Fruit fly (Drosophila melanogaster) whole organism, pupa: ENCODE data around the gene CG31810.

ENCODE experiments used
- CG13204 ChIP-seq: fragments of 200-800 bp; sonication (Bioruptor generic); optimal IDR thresholded peaks from 2 replicates; lab custom pipeline; 2018; ENCODE audit warnings: missing biosample characterization, mild to moderate bottlenecking, missing genetic modification characterization, moderate library complexity
- CG15710 ChIP-seq: fragments of 200-800 bp; sonication (Bioruptor generic); optimal IDR thresholded peaks from 2 replicates; lab custom pipeline; 2018; ENCODE audit warnings: missing biosample characterization, mild to moderate bottlenecking, missing genetic modification characterization, moderate library complexity
- CG17806 ChIP-seq: fragments of 200-800 bp; sonication (Bioruptor generic); optimal IDR thresholded peaks from 2 replicates; lab custom pipeline; 2018; ENCODE audit warnings: missing biosample characterization, mild to moderate bottlenecking, missing genetic modification characterization, moderate library complexity
- CG32121 ChIP-seq: fragments of 200-800 bp; sonication (Bioruptor generic); IDR thresholded peaks from 2 replicates; pipeline ENCODE4 v1.3.6; 2022; ENCODE audit warnings: missing biosample characterization, missing genetic modification characterization
- CG34367 ChIP-seq: fragments of 200-800 bp; sonication (Bioruptor generic); optimal IDR thresholded peaks from 2 replicates; lab custom pipeline; 2018; ENCODE audit warnings: missing biosample characterization, mild to moderate bottlenecking, missing genetic modification characterization
- D1 ChIP-seq: fragments of 200-800 bp; sonication (Bioruptor generic); optimal IDR thresholded peaks from 2 replicates; lab custom pipeline; 2018; ENCODE audit warnings: missing biosample characterization, mild to moderate bottlenecking, missing genetic modification characterization, moderate library complexity
- EcR ChIP-seq: fragments of 200-800 bp; sonication (Bioruptor generic); optimal IDR thresholded peaks from 3 replicates; lab custom pipeline; 2019; ENCODE audit warnings: missing biosample characterization, missing genetic modification characterization, mild to moderate bottlenecking, moderate library complexity, missing genetic modification reagents
- Pif1A ChIP-seq: fragments of 200-800 bp; sonication (Bioruptor generic); optimal IDR thresholded peaks from 3 replicates; lab custom pipeline; 2016; ENCODE audit warnings: missing biosample characterization, missing genetic modification characterization
- Snoo ChIP-seq: fragments of 200-800 bp; sonication (Bioruptor generic); optimal IDR thresholded peaks from 3 replicates; lab custom pipeline; 2017; ENCODE audit warnings: missing biosample characterization, mild to moderate bottlenecking, missing genetic modification characterization, inconsistent platforms
- fd96Ca ChIP-seq: fragments of 200-800 bp; sonication (Bioruptor generic); IDR thresholded peaks from 3 replicates; pipeline ENCODE4 v1.3.6; 2022; ENCODE audit warnings: missing biosample characterization, missing genetic modification characterization
- rn ChIP-seq: fragments of 200-800 bp; sonication (Bioruptor generic); IDR thresholded peaks from 2 replicates; pipeline ENCODE4 v1.3.6; 2022; ENCODE audit warnings: missing biosample characterization, missing genetic modification characterization

DNA sequence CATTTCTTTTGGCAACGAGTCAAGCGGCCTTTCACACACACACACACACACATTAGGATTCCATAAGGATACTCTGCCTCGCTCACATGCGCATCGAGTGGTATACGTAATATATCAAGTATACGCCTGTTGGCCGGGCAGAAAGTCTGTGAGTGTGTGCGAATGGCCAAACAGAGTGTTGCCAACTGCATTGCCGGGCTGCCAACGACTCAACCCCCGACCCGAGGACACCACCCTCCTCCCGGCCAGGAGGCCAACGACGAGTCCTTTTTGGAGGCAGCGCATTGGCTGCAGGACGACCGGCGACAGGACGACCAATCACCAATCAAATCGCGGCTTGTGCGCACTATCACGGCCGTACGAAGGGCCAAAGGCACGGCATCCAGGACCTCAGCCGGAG lies 25.5 kb upstream of the CG31810 start:
- no peak for TF ChIP-seq fd96Ca (GFP tag; lab: Robert Waterston, UW)
- TF ChIP-seq CG13204 (GFP tag; lab: Kevin White, UChicago), result no peak
- TF ChIP-seq rn, result no peak
- TF ChIP-seq Pif1A (GFP tag; lab: Kevin White, UChicago), result no peak
- no peak for TF ChIP-seq EcR (GFP tag; lab: Kevin White, UChicago)
- no peak for TF ChIP-seq CG17806 (tag; lab: Kevin White, UChicago)
- no peak for TF ChIP-seq CG32121
- no peak for TF ChIP-seq D1 (tag; lab: Kevin White, UChicago)
- no peak for TF ChIP-seq CG34367 (tag; lab: Kevin White, UChicago)
- TF ChIP-seq CG15710, result no peak
- TF ChIP-seq Snoo, result no peak
